Worm (Caenorhabditis elegans) whole organism, L2 larva: ENCODE data around the gene skr-13.

Source experiments
- C34F6.9 ChIP-seq: fragments of 150-350 bp; optimal IDR thresholded peaks from 2 replicates; lab custom pipeline; 2014; ENCODE audit warnings: missing biosample characterization, missing genetic modification characterization
- Y55F3AM.14 ChIP-seq: fragments of 200-800 bp; sonication (Bioruptor generic); optimal IDR thresholded peaks from 2 replicates; lab custom pipeline; 2018; ENCODE audit warnings: mild to moderate bottlenecking, missing genetic modification characterization, missing compliant biosample characterization
- alr-1 ChIP-seq: fragments of 150-350 bp; optimal IDR thresholded peaks from 2 replicates; lab custom pipeline; 2014; ENCODE audit warnings: missing biosample characterization, missing genetic modification characterization
- ama-1 ChIP-seq: fragments of 150-350 bp; optimal IDR thresholded peaks from 2 replicates; lab custom pipeline; 2018; ENCODE audit warnings: inconsistent platforms
- blmp-1 ChIP-seq: sonication (generic microtip); optimal IDR thresholded peaks from 2 replicates; lab custom pipeline; 2017; ENCODE audit warnings: missing genetic modification characterization, mild to moderate bottlenecking, missing compliant biosample characterization, antibody characterized with exemption, moderate library complexity; ENCODE audit not compliant: insufficient read depth
- ceh-82 ChIP-seq: fragments of 150-350 bp; optimal IDR thresholded peaks from 2 replicates; lab custom pipeline; 2014; ENCODE audit warnings: missing biosample characterization, missing genetic modification characterization
- crh-2 ChIP-seq: sonication (generic microtip); optimal IDR thresholded peaks from 2 replicates; lab custom pipeline; 2017; ENCODE audit warnings: missing biosample characterization, missing genetic modification characterization
- dmd-4 ChIP-seq: sonication (generic microtip); optimal IDR thresholded peaks from 2 replicates; lab custom pipeline; 2017; ENCODE audit warnings: missing biosample characterization, missing genetic modification characterization
- egl-27 ChIP-seq: sonication (generic microtip); optimal IDR thresholded peaks from 3 replicates; lab custom pipeline; 2017; ENCODE audit warnings: missing biosample characterization, missing genetic modification reagents, missing genetic modification characterization
- elt-1 ChIP-seq: fragments of 150-350 bp; optimal IDR thresholded peaks from 2 replicates; lab custom pipeline; 2014; ENCODE audit warnings: missing biosample characterization, missing genetic modification characterization
- elt-3 ChIP-seq: sonication (generic microtip); optimal IDR thresholded peaks from 2 replicates; lab custom pipeline; 2017; ENCODE audit warnings: missing biosample characterization, missing genetic modification characterization
- fos-1 ChIP-seq: fragments of 150-350 bp; optimal IDR thresholded peaks from 2 replicates; lab custom pipeline; 2014; ENCODE audit warnings: missing biosample characterization, missing genetic modification characterization
- gmeb-1 ChIP-seq: fragments of 150-350 bp; optimal IDR thresholded peaks from 2 replicates; lab custom pipeline; 2014; ENCODE audit warnings: missing biosample characterization, missing genetic modification characterization
- lin-11 ChIP-seq: fragments of 150-350 bp; sonication (generic microtip); optimal IDR thresholded peaks from 2 replicates; lab custom pipeline; 2014; ENCODE audit warnings: missing biosample characterization, missing genetic modification characterization, inconsistent platforms, mixed read lengths
- lin-13 ChIP-seq: fragments of 150-350 bp; optimal IDR thresholded peaks from 2 replicates; lab custom pipeline; 2014; ENCODE audit warnings: missing biosample characterization, missing genetic modification reagents, missing genetic modification characterization
- lin-39 ChIP-seq: fragments of 150-350 bp; optimal IDR thresholded peaks from 2 replicates; lab custom pipeline; 2014; ENCODE audit warnings: missing biosample characterization, missing genetic modification reagents, missing genetic modification characterization
- mab-5 ChIP-seq: fragments of 150-350 bp; optimal IDR thresholded peaks from 2 replicates; lab custom pipeline; 2014; ENCODE audit warnings: missing biosample characterization, missing genetic modification characterization
- mbf-1 ChIP-seq: sonication (generic microtip); optimal IDR thresholded peaks from 2 replicates; lab custom pipeline; 2017; ENCODE audit warnings: missing biosample characterization, missing genetic modification characterization
- mdl-1 ChIP-seq, 2 experiments: fragments of 150-350 bp in 1 of 2; sonication (generic microtip) in 1 of 2; optimal IDR thresholded peaks; 2 replicates each; lab custom pipeline; 2017; ENCODE audit warnings: missing biosample characterization in 2 of 2, missing genetic modification characterization in 2 of 2
- nhr-10 ChIP-seq: sonication (generic microtip); optimal IDR thresholded peaks from 2 replicates; lab custom pipeline; 2017; ENCODE audit warnings: missing biosample characterization, missing genetic modification characterization
- nhr-129 ChIP-seq: fragments of 150-350 bp; optimal IDR thresholded peaks from 2 replicates; lab custom pipeline; 2014; ENCODE audit warnings: missing biosample characterization, missing genetic modification characterization
- nhr-237 ChIP-seq: fragments of 150-350 bp; optimal IDR thresholded peaks from 2 replicates; lab custom pipeline; 2014; ENCODE audit warnings: missing biosample characterization, missing genetic modification characterization
- nhr-25 ChIP-seq: fragments of 150-350 bp; sonication (generic microtip); optimal IDR thresholded peaks from 3 replicates; lab custom pipeline; 2014; ENCODE audit warnings: missing biosample characterization, missing genetic modification characterization
- nhr-77 ChIP-seq: fragments of 150-350 bp; optimal IDR thresholded peaks from 2 replicates; lab custom pipeline; 2014; ENCODE audit warnings: missing biosample characterization, missing genetic modification characterization
- peb-1 ChIP-seq: fragments of 150-350 bp; optimal IDR thresholded peaks from 2 replicates; lab custom pipeline; 2014; ENCODE audit warnings: missing biosample characterization, missing genetic modification characterization
- skn-1 ChIP-seq: sonication (generic microtip); optimal IDR thresholded peaks from 2 replicates; lab custom pipeline; 2017; ENCODE audit warnings: missing biosample characterization, missing genetic modification characterization
- sma-3 ChIP-seq: sonication (generic microtip); optimal IDR thresholded peaks from 2 replicates; lab custom pipeline; 2016; ENCODE audit warnings: missing genetic modification reagents, missing genetic modification characterization, missing compliant biosample characterization
- sma-9 ChIP-seq, 2 experiments: fragments of 150-350 bp in 1 of 2; sonication (generic microtip) in 1 of 2; optimal IDR thresholded peaks; 2 replicates each; lab custom pipeline; 2014 to 2016; ENCODE audit warnings: missing genetic modification characterization in 2 of 2, mild to moderate bottlenecking in 1 of 2, missing biosample characterization in 1 of 2, missing compliant biosample characterization in 1 of 2, missing genetic modification reagents in 1 of 2, moderate library complexity in 1 of 2
- snpc-4 ChIP-seq: fragments of 150-350 bp; optimal IDR thresholded peaks from 2 replicates; lab custom pipeline; 2014; ENCODE audit warnings: missing biosample characterization, missing genetic modification characterization
- unc-39 ChIP-seq: fragments of 150-350 bp; optimal IDR thresholded peaks from 2 replicates; lab custom pipeline; 2014; ENCODE audit warnings: missing biosample characterization, missing genetic modification characterization
- unc-55 ChIP-seq: fragments of 150-350 bp; sonication (generic microtip); optimal IDR thresholded peaks from 3 replicates; lab custom pipeline; 2014; ENCODE audit warnings: missing biosample characterization, missing genetic modification reagents, missing genetic modification characterization
- unc-62 ChIP-seq: fragments of 150-350 bp; optimal IDR thresholded peaks from 2 replicates; lab custom pipeline; 2014; ENCODE audit warnings: missing biosample characterization, missing genetic modification reagents, missing genetic modification characterization
- zag-1 ChIP-seq: fragments of 150-350 bp; optimal IDR thresholded peaks from 2 replicates; lab custom pipeline; 2014; ENCODE audit warnings: missing biosample characterization, missing genetic modification characterization
- ztf-11 ChIP-seq: sonication (generic microtip); optimal IDR thresholded peaks from 2 replicates; lab custom pipeline; 2017; ENCODE audit warnings: missing biosample characterization, missing genetic modification characterization
- ztf-4 ChIP-seq: fragments of 150-350 bp; optimal IDR thresholded peaks from 2 replicates; lab custom pipeline; 2014; ENCODE audit warnings: missing biosample characterization, missing genetic modification characterization

skr-13 gene

ce11 chrIV:17162515-17162914 is at the start of gene skr-13:
Gene skr-13, minus strand, starts transcription at chrIV:17162615.
- TF ChIP-seq mdl-1 (tag; optimal IDR thresholded peaks at IDR 0.05; lab: Kevin White, UChicago) (no peak), zag-1 (tag; lab: Kevin White, UChicago) (no peak), nhr-129 (tag; lab: Kevin White, UChicago) (no peak)

- TF ChIP-seq gmeb-1 (tag; lab: Kevin White, UChicago): no peak
- peak; percentile 38 for TF ChIP-seq unc-55 (GFP tag; lab: Kevin White, UChicago)
- TF ChIP-seq blmp-1: peak; percentile 3
- TF ChIP-seq snpc-4: no peak
Observed at ce11 chrIV:17210754-17211153, 48.3 kb upstream of the skr-13 start.

- TF ChIP-seq mdl-1 (tag; optimal IDR thresholded peaks at IDR 0.05; lab: Kevin White, UChicago): no peak
- TF ChIP-seq dmd-4: no peak
- TF ChIP-seq C34F6.9 (tag; lab: Kevin White, UChicago): peak; percentile 3
- no peak for TF ChIP-seq blmp-1
- peak; percentile 38 for TF ChIP-seq nhr-25 (tag; lab: Kevin White, UChicago)
- TF ChIP-seq alr-1 (tag; lab: Kevin White, UChicago): no peak
Observed at ce11 chrIV:17209309-17209708, 46.9 kb upstream of the skr-13 start.

- TF ChIP-seq dmd-4: no peak
- no peak for TF ChIP-seq lin-11
- TF ChIP-seq ama-1 (lab: Kevin White, UChicago): no peak
- TF ChIP-seq mdl-1 (tag; optimal IDR thresholded peaks at IDR 0.05; lab: Kevin White, UChicago): no peak
- TF ChIP-seq fos-1 (tag; lab: Kevin White, UChicago): no peak
- no peak for TF ChIP-seq ztf-4
- no peak for TF ChIP-seq zag-1 (tag; lab: Kevin White, UChicago)
- no peak for TF ChIP-seq elt-1 (tag; lab: Kevin White, UChicago)
- no peak for TF ChIP-seq mbf-1
- TF ChIP-seq sma-9 (GFP tag; optimal IDR thresholded peaks at IDR 0.05; lab: Kevin White, UChicago): no peak
- TF ChIP-seq sma-9 (tag; optimal IDR thresholded peaks at IDR 0.05; lab: Kevin White, UChicago): no peak
- TF ChIP-seq ceh-82 (tag; lab: Kevin White, UChicago): no peak
- TF ChIP-seq ztf-11 (tag; lab: Kevin White, UChicago): no peak
- TF ChIP-seq unc-39: no peak
- TF ChIP-seq, all 48 proteins: peak for 0
Observed at ce11 chrIV:17207864-17208263, 45.4 kb upstream of the skr-13 start.

- TF ChIP-seq nhr-237: no peak
- no peak for TF ChIP-seq lin-39 (tag; lab: Kevin White, UChicago)
- no peak for TF ChIP-seq sma-3 (GFP tag; lab: Kevin White, UChicago)
- TF ChIP-seq gmeb-1 (tag; lab: Kevin White, UChicago): no peak
- TF ChIP-seq Y55F3AM.14 (GFP tag; lab: Kevin White, UChicago): no peak
- TF ChIP-seq skn-1: no peak
- TF ChIP-seq lin-13 (GFP tag; lab: Kevin White, UChicago): no peak
- no peak for TF ChIP-seq nhr-10 (tag; lab: Kevin White, UChicago)
- TF ChIP-seq crh-2: no peak
- no peak for TF ChIP-seq unc-55 (GFP tag; lab: Kevin White, UChicago)
- TF ChIP-seq elt-3 (tag; lab: Kevin White, UChicago): no peak
- no peak for TF ChIP-seq nhr-77
- no peak for TF ChIP-seq C34F6.9 (tag; lab: Kevin White, UChicago)
- TF ChIP-seq mab-5: no peak
- no peak for TF ChIP-seq egl-27
- TF ChIP-seq dmd-4: no peak
Observed at ce11 chrIV:17206745-17207144, 44.3 kb upstream of the skr-13 start, which contains the start of gene cnnm-1. Gene cnnm-1, minus strand, starts transcription at chrIV:17206845.

- TF ChIP-seq alr-1 (tag; lab: Kevin White, UChicago) (no peak), peb-1 (tag; lab: Kevin White, UChicago) (no peak), unc-62 (GFP tag; lab: Kevin White, UChicago) (no peak), ama-1 (lab: Kevin White, UChicago) (no peak), sma-9 (GFP tag; optimal IDR thresholded peaks at IDR 0.05; lab: Kevin White, UChicago) (no peak), sma-9 (tag; optimal IDR thresholded peaks at IDR 0.05; lab: Kevin White, UChicago) (no peak)
- TF ChIP-seq, all 48 proteins: peak for 0
Observed at ce11 chrIV:17199706-17200105, 37.3 kb upstream of the skr-13 start.
